Worm (Caenorhabditis elegans) whole organism, mixed stage, embryonic: ENCODE measurements around the gene Y52E8A.1.

Experiments used
- M03D4.4 ChIP-seq: sonication (generic microtip); optimal IDR thresholded peaks from 2 replicates; lab custom pipeline; 2017; ENCODE audit warnings: mild to moderate bottlenecking, missing genetic modification characterization, missing compliant biosample characterization
- bed-3 ChIP-seq: fragments of 200-800 bp; sonication (Bioruptor generic); optimal IDR thresholded peaks from 3 replicates; lab custom pipeline; 2018; ENCODE audit warnings: mild to moderate bottlenecking, missing genetic modification characterization, moderate library complexity, missing compliant biosample characterization
- blmp-1 ChIP-seq: fragments of 150-350 bp; optimal IDR thresholded peaks from 2 replicates; lab custom pipeline; 2014; ENCODE audit warnings: missing biosample characterization, missing genetic modification characterization
- ceh-39 ChIP-seq: fragments of 150-350 bp; optimal IDR thresholded peaks from 2 replicates; lab custom pipeline; 2014; ENCODE audit warnings: missing biosample characterization, missing genetic modification characterization
- ceh-43 ChIP-seq: fragments of 200-800 bp; sonication (Bioruptor generic); optimal IDR thresholded peaks from 2 replicates; lab custom pipeline; 2018; ENCODE audit warnings: mild to moderate bottlenecking, missing genetic modification characterization, moderate library complexity, missing compliant biosample characterization
- ceh-83 ChIP-seq: fragments of 200-800 bp; sonication (Bioruptor generic); optimal IDR thresholded peaks from 2 replicates; lab custom pipeline; 2018; ENCODE audit warnings: mild to moderate bottlenecking, missing genetic modification characterization, missing compliant biosample characterization
- ces-1 ChIP-seq: fragments of 150-350 bp; optimal IDR thresholded peaks from 2 replicates; lab custom pipeline; 2014; ENCODE audit warnings: missing biosample characterization, missing genetic modification reagents, missing genetic modification characterization
- cnd-1 ChIP-seq: fragments of 200-800 bp; sonication (Bioruptor generic); optimal IDR thresholded peaks from 2 replicates; lab custom pipeline; 2018; ENCODE audit warnings: mild to moderate bottlenecking, missing genetic modification characterization, missing compliant biosample characterization
- drap-1 ChIP-seq: fragments of 200-800 bp; sonication (Bioruptor generic); optimal IDR thresholded peaks from 3 replicates; lab custom pipeline; 2018; ENCODE audit warnings: mild to moderate bottlenecking, missing genetic modification characterization, missing compliant biosample characterization
- elt-1 ChIP-seq: sonication (generic microtip); optimal IDR thresholded peaks from 2 replicates; lab custom pipeline; 2017; ENCODE audit warnings: missing genetic modification characterization, mild to moderate bottlenecking, missing compliant biosample characterization, antibody characterized with exemption, moderate library complexity, borderline replicate concordance; ENCODE audit not compliant: insufficient read depth
- elt-3 ChIP-seq: fragments of 150-350 bp; optimal IDR thresholded peaks from 2 replicates; lab custom pipeline; 2014; ENCODE audit warnings: missing biosample characterization, missing genetic modification characterization
- flh-1 ChIP-seq: fragments of 200-800 bp; sonication (Bioruptor generic); optimal IDR thresholded peaks from 2 replicates; lab custom pipeline; 2018; ENCODE audit warnings: mild to moderate bottlenecking, missing genetic modification characterization, moderate library complexity, missing compliant biosample characterization
- ham-2 ChIP-seq: fragments of 200-800 bp; sonication (Bioruptor generic); optimal IDR thresholded peaks from 2 replicates; lab custom pipeline; 2018; ENCODE audit warnings: mild to moderate bottlenecking, missing genetic modification characterization, missing compliant biosample characterization
- hlh-1 ChIP-seq: fragments of 150-350 bp; optimal IDR thresholded peaks from 2 replicates; lab custom pipeline; 2014; ENCODE audit warnings: missing biosample characterization, missing genetic modification reagents, missing genetic modification characterization
- lin-13 ChIP-seq: fragments of 150-350 bp; optimal IDR thresholded peaks from 2 replicates; lab custom pipeline; 2014; ENCODE audit warnings: missing biosample characterization, missing genetic modification characterization
- lin-32 ChIP-seq: fragments of 200-800 bp; sonication (Bioruptor generic); optimal IDR thresholded peaks from 2 replicates; lab custom pipeline; 2018; ENCODE audit warnings: mild to moderate bottlenecking, missing genetic modification characterization, missing compliant biosample characterization
- lsy-2 ChIP-seq: fragments of 150-350 bp; optimal IDR thresholded peaks from 2 replicates; lab custom pipeline; 2014; ENCODE audit warnings: missing biosample characterization, missing genetic modification characterization
- mab-5 ChIP-seq: fragments of 150-350 bp; optimal IDR thresholded peaks from 2 replicates; lab custom pipeline; 2014; ENCODE audit warnings: missing biosample characterization, missing genetic modification characterization
- mep-1 ChIP-seq: fragments of 150-350 bp; optimal IDR thresholded peaks from 2 replicates; lab custom pipeline; 2017; ENCODE audit warnings: missing biosample characterization, missing genetic modification reagents, missing genetic modification characterization, inconsistent platforms
- mls-2 ChIP-seq: sonication (generic microtip); optimal IDR thresholded peaks from 2 replicates; lab custom pipeline; 2016; ENCODE audit warnings: mild to moderate bottlenecking, missing genetic modification characterization, moderate library complexity, missing compliant biosample characterization
- nhr-12 ChIP-seq: fragments of 150-350 bp; optimal IDR thresholded peaks from 2 replicates; lab custom pipeline; 2014; ENCODE audit warnings: missing biosample characterization, missing genetic modification characterization
- nhr-2 ChIP-seq: fragments of 150-350 bp; optimal IDR thresholded peaks from 2 replicates; lab custom pipeline; 2014; ENCODE audit warnings: missing biosample characterization, missing genetic modification characterization
- nhr-237 ChIP-seq: fragments of 150-350 bp; optimal IDR thresholded peaks from 2 replicates; lab custom pipeline; 2014; ENCODE audit warnings: missing biosample characterization, missing genetic modification characterization
- nhr-28 ChIP-seq: fragments of 150-350 bp; optimal IDR thresholded peaks from 2 replicates; lab custom pipeline; 2014; ENCODE audit warnings: missing biosample characterization, missing genetic modification characterization
- nhr-76 ChIP-seq: sonication (generic microtip); optimal IDR thresholded peaks from 2 replicates; lab custom pipeline; 2017; ENCODE audit warnings: missing biosample characterization, missing genetic modification characterization
- pha-4 ChIP-seq: fragments of 150-350 bp; optimal IDR thresholded peaks from 2 replicates; lab custom pipeline; 2018; ENCODE audit warnings: missing biosample characterization, missing genetic modification reagents, missing genetic modification characterization
- sem-2 ChIP-seq: fragments of 200-800 bp; sonication (Bioruptor generic); optimal IDR thresholded peaks from 2 replicates; lab custom pipeline; 2018; ENCODE audit warnings: mild to moderate bottlenecking, missing genetic modification characterization, missing compliant biosample characterization
- snpc-4 ChIP-seq: fragments of 150-350 bp; optimal IDR thresholded peaks from 2 replicates; lab custom pipeline; 2014; ENCODE audit warnings: missing biosample characterization, missing genetic modification characterization
- sptf-1 ChIP-seq: sonication (generic microtip); optimal IDR thresholded peaks from 2 replicates; lab custom pipeline; 2017; ENCODE audit warnings: mild to moderate bottlenecking, missing genetic modification characterization, moderate library complexity, missing compliant biosample characterization
- tbx-8 ChIP-seq: fragments of 200-800 bp; sonication (Bioruptor generic); optimal IDR thresholded peaks from 2 replicates; lab custom pipeline; 2018; ENCODE audit warnings: mild to moderate bottlenecking, missing genetic modification characterization, moderate library complexity, missing compliant biosample characterization
- unc-120 ChIP-seq: sonication (generic microtip); optimal IDR thresholded peaks from 2 replicates; lab custom pipeline; 2017; ENCODE audit warnings: missing genetic modification characterization, missing compliant biosample characterization; ENCODE audit not compliant: poor library complexity, severe bottlenecking
- unc-39 ChIP-seq: fragments of 150-350 bp; optimal IDR thresholded peaks from 2 replicates; lab custom pipeline; 2014; ENCODE audit warnings: missing biosample characterization, missing genetic modification characterization
- unc-62 ChIP-seq: fragments of 150-350 bp; optimal IDR thresholded peaks from 2 replicates; lab custom pipeline; 2014; ENCODE audit warnings: missing biosample characterization, missing genetic modification reagents, missing genetic modification characterization
- zip-8 ChIP-seq: fragments of 150-350 bp; optimal IDR thresholded peaks from 2 replicates; lab custom pipeline; 2014; ENCODE audit warnings: missing biosample characterization, missing genetic modification characterization
- ztf-11 ChIP-seq: fragments of 150-350 bp; optimal IDR thresholded peaks from 2 replicates; lab custom pipeline; 2014; ENCODE audit warnings: missing biosample characterization, missing genetic modification characterization

Y52E8A.1 gene

DNA sequence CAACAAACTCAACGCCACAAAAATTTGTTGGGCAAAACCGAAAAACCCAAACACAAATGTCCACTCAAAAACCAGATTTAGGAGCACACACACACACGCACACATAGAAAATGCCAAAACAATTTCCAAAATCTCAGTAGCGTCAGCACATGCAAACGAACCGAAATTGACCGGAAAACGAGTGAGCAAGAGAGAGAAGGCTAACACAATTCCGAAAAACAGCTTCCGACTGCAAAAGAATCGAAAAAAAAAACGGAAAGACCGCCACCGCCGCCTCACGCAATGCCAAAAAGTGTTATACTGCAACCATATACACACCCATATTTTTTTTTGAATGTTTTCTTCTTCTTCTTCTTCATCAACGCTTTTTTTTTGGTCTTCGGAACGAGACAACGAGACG is 30.1 kb upstream of the Y52E8A.1 start:
- TF ChIP-seq ces-1 (GFP tag; lab: Kevin White, UChicago) (peak; percentile 19), ceh-83 (GFP tag; lab: Kevin White, UChicago) (no peak), ceh-39 (tag; lab: Kevin White, UChicago) (no peak), sptf-1 (tag; lab: Kevin White, UChicago) (no peak), cnd-1 (tag; lab: Kevin White, UChicago) (no peak), mab-5 (tag; lab: Kevin White, UChicago) (no peak), lin-32 (no peak), flh-1 (no peak)

DNA sequence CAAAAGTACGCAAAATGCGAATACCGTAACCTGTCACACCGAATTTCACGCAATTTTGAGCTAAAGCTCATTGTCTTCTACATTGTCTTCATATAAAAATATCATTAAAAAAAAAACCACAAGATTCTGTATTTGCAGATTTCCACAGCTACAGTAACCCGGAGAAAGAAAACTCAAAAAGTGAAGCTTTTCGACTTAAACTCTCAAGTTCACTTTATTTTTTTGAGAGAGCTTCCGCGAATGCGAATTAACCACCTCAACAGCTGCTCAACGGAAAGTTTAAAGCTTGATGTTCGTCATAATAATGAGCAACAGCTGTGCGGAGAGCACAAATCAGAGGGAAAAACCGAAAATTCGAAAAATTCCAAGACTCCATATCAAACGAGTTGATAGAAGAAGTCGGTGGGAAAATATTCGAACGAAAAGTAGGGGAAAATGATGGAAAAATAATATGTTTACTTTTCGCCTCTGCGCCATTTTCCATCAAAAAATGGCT is 28.8 kb upstream of the Y52E8A.1 start:
- TF ChIP-seq tbx-8 (GFP tag; lab: Kevin White, UChicago) (no peak), nhr-12 (no peak), zip-8 (no peak), sptf-1 (tag; lab: Kevin White, UChicago) (no peak), ham-2 (GFP tag; lab: Kevin White, UChicago) (no peak), flh-1 (no peak), pha-4 (tag; lab: Kevin White, UChicago) (no peak), unc-62 (GFP tag; lab: Kevin White, UChicago) (peak; percentile 43), bed-3 (GFP tag; lab: Kevin White, UChicago) (no peak), hlh-1 (tag; lab: Kevin White, UChicago) (peak; percentile 98), ces-1 (GFP tag; lab: Kevin White, UChicago) (no peak), lin-32 (no peak)

DNA sequence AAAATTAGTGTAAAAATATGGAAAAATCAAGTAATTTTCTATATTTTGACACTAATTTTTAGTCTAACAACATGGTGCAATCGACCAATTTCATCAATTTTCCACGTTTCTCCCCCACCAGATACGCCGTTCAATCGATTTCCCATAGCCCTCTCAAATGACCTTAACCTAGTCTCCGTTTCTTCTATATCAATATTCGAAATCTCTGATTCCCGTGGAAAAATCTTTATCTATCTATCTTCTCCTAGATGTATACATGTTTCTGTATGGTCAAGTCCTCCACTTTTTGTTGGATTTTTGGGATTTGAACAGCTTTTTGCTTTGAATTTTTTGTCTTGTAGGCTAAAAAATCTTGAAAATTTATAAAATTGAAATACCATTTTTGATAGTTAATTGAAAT is 27.7 kb upstream of the Y52E8A.1 start:
- peak; percentile 90 for TF ChIP-seq elt-1 (tag; lab: Kevin White, UChicago)
- TF ChIP-seq ceh-39 (tag; lab: Kevin White, UChicago): no peak
- TF ChIP-seq nhr-76: no peak
- no peak for TF ChIP-seq M03D4.4 (tag; lab: Kevin White, UChicago)

DNA sequence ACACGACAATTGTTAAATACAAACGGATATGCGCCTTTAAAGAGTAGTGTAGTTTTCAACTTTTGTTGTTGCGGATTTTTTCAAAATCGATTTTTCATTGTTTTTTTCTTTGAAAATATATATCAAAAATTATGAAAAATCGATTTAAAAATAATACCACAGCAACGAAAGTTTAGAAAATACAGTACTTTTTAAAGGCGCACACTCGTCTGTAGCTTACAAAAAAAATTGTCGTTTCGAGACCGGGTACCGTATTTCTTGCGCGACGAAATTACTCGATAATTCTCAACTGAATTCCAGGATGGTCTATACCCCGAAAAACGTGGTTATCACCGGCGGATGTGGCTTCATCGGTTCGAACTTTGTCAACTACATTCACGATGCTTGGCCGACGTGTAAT is 27.1 kb upstream of the Y52E8A.1 start, which contains the start of gene rml-4:
Gene rml-4 (plus strand): TSS at position 301 of the 400 bp plus-strand sequence.
- no peak for TF ChIP-seq cnd-1 (tag; lab: Kevin White, UChicago)
- no peak for TF ChIP-seq elt-3 (tag; lab: Kevin White, UChicago)
- TF ChIP-seq zip-8: no peak
- TF ChIP-seq sptf-1 (tag; lab: Kevin White, UChicago): no peak
- TF ChIP-seq nhr-237 (tag; lab: Kevin White, UChicago): no peak
- TF ChIP-seq mls-2: no peak
- TF ChIP-seq drap-1: no peak
- no peak for TF ChIP-seq unc-62 (GFP tag; lab: Kevin White, UChicago)
- no peak for TF ChIP-seq nhr-76
- TF ChIP-seq, all 35 proteins: peak for 0

DNA sequence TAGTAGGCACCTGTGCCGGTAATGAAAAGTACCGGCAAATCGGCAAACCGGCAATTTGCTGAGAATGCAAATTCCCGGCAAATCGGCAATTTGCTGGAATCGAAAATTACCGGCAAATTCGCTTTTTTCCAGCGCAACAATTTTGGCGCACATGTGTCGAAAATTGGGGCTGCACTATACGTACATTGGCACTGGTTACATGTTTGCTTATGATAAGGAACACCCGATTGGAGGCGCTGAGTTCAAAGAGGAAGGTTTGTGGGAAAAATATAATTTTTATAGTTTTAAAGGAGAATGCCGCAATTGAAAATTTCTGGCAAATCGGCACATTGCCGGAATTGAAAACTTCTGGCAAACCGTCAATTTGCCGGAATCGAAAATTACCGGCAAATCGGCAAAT is 24.6 kb upstream of the Y52E8A.1 start:
- no peak for TF ChIP-seq flh-1

DNA sequence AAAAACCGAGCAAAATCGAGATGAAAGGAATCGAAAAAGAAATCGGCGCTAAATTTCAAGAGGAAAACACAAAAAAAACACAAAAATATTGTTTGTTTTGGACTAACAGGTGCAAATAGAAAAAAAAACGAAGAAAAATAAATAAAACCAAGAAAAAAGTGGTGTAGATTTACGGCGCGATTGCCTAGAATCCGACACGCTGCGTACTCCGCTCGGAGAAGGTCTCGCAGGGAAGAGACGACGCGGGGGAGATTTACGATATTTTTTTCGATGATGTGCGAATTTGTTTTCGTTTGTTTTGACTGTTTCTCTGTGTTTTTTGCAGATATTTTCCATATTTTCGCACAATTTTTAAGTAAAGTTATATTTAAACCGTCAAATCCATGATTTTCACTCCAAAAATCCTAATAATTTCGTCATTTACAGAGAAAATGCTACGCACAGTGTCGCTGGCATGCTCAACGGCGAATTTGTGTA is 22.6 kb upstream of the Y52E8A.1 start, which contains the start of gene sco-1:
Gene sco-1 (plus strand): TSS at position 427 of the 477 bp plus-strand sequence.
- TF ChIP-seq unc-120 (peak; percentile 28), snpc-4 (tag; lab: Kevin White, UChicago) (no peak), sem-2 (GFP tag; lab: Kevin White, UChicago) (no peak), nhr-28 (tag; lab: Kevin White, UChicago) (no peak), pha-4 (tag; lab: Kevin White, UChicago) (peak; percentile 81), hlh-1 (tag; lab: Kevin White, UChicago) (peak; percentile 66), nhr-2 (tag; lab: Kevin White, UChicago) (no peak), ces-1 (GFP tag; lab: Kevin White, UChicago) (peak; percentile 72), drap-1 (peak; percentile 58), ztf-11 (tag; lab: Kevin White, UChicago) (no peak), cnd-1 (tag; lab: Kevin White, UChicago) (no peak), tbx-8 (GFP tag; lab: Kevin White, UChicago) (no peak), unc-62 (GFP tag; lab: Kevin White, UChicago) (peak; percentile 52), ceh-43 (no peak), mls-2 (peak; percentile 68), ham-2 (GFP tag; lab: Kevin White, UChicago) (no peak), ceh-39 (tag; lab: Kevin White, UChicago) (peak; percentile 68), mep-1 (tag; lab: Kevin White, UChicago) (peak; percentile 86), elt-3 (tag; lab: Kevin White, UChicago) (no peak), lin-32 (no peak), M03D4.4 (tag; lab: Kevin White, UChicago) (no peak), nhr-237 (tag; lab: Kevin White, UChicago) (peak; percentile 89), mab-5 (tag; lab: Kevin White, UChicago) (no peak), zip-8 (no peak), lin-13 (tag; lab: Kevin White, UChicago) (peak; percentile 91), lsy-2 (tag; lab: Kevin White, UChicago) (peak; percentile 83), nhr-76 (no peak), ceh-83 (GFP tag; lab: Kevin White, UChicago) (no peak), unc-39 (tag; lab: Kevin White, UChicago) (no peak), bed-3 (GFP tag; lab: Kevin White, UChicago) (no peak), blmp-1 (tag; lab: Kevin White, UChicago) (no peak), elt-1 (tag; lab: Kevin White, UChicago) (peak; percentile 40), sptf-1 (tag; lab: Kevin White, UChicago) (peak; percentile 71), flh-1 (no peak), nhr-12 (no peak)
- TF ChIP-seq, all 35 proteins: peak for 14
